Worm (Caenorhabditis elegans): Measurements from ENCODE around the gene T04F3.4.

The T04F3.4 gene

ce11 chrV:11773420-11773819, 10.6 kb upstream of the T04F3.4 start, which contains the start of gene bus-18:
bus-18 (plus strand) TSS chrV:11773720.
- TF ChIP-seq ZK337.2 (GFP tag; IDR thresholded peaks at IDR 0.05) (no peak), lin-13 (GFP tag; optimal IDR thresholded peaks at IDR 0.05) (no peak), daf-8 (GFP tag; IDR thresholded peaks at IDR 0.05) (no peak), ceh-62 (tag; optimal IDR thresholded peaks at IDR 0.05) (no peak), nhr-42 (GFP tag; IDR thresholded peaks at IDR 0.05) (no peak), egl-27 (tag; optimal IDR thresholded peaks at IDR 0.05) (no peak)

- TF ChIP-seq zfp-3 (GFP tag; conservative IDR thresholded peaks at IDR 0.05) = no peak
- TF ChIP-seq lir-3 (tag; optimal IDR thresholded peaks at IDR 0.05) = no peak
- no peak for TF ChIP-seq jun-1 (tag; optimal IDR thresholded peaks at IDR 0.05)
- TF ChIP-seq ctbp-1 (GFP tag; IDR thresholded peaks at IDR 0.05) = no peak
- no peak for TF ChIP-seq nhr-11 (tag; optimal IDR thresholded peaks at IDR 0.05)
- no peak; the same call in 1 of the 2 replicates for TF ChIP-seq set-16 (GFP tag; IDR thresholded peaks at IDR 0.05)
- peak; percentile 33 for TF ChIP-seq unc-130 (GFP tag; optimal IDR thresholded peaks at IDR 0.05)
- TF ChIP-seq dpl-1 (GFP tag; optimal IDR thresholded peaks at IDR 0.05) = no peak
- TF ChIP-seq Y5F2A.4 (GFP tag; optimal IDR thresholded peaks at IDR 0.05) = no peak
- no peak for TF ChIP-seq sdz-12 (GFP tag; optimal IDR thresholded peaks at IDR 0.05)
- no peak for TF ChIP-seq hif-1 (tag; optimal IDR thresholded peaks at IDR 0.05)
- TF ChIP-seq ceh-20 (GFP tag; IDR thresholded peaks at IDR 0.05) = no peak
- peak; percentile 25 for TF ChIP-seq mes-2 (tag; optimal IDR thresholded peaks at IDR 0.05; ENCODE audit: poor library complexity, severe bottlenecking)
- no peak for TF ChIP-seq T26A8.4 (GFP tag; IDR thresholded peaks at IDR 0.05)
- TF ChIP-seq ceh-32 (tag; optimal IDR thresholded peaks at IDR 0.05; ENCODE audit: poor library complexity) = no peak
- TF ChIP-seq lin-1 (GFP tag; IDR thresholded peaks at IDR 0.05) = no peak
- TF ChIP-seq D1046.2 (GFP tag; IDR thresholded peaks at IDR 0.05) = 0 out of 2 replicates have a peak, but pooled peaks have one; percentile 62
- no peak for TF ChIP-seq zip-2 (tag; optimal IDR thresholded peaks at IDR 0.05)
- no peak for TF ChIP-seq saeg-2 (GFP tag; IDR thresholded peaks at IDR 0.05)
- no peak for TF ChIP-seq madf-9 (GFP tag; conservative IDR thresholded peaks at IDR 0.05)
- TF ChIP-seq hlh-11 (tag; optimal IDR thresholded peaks at IDR 0.05) = peak; percentile 22
- TF ChIP-seq F26F4.8 (GFP tag; conservative IDR thresholded peaks at IDR 0.05) = no peak
- TF ChIP-seq nhr-25 (tag; optimal IDR thresholded peaks at IDR 0.05; ENCODE audit: borderline replicate concordance, insufficient read depth) = no peak
- no peak for TF ChIP-seq daf-8 (GFP tag; IDR thresholded peaks at IDR 0.05)
- no peak for TF ChIP-seq hlh-30 (tag; optimal IDR thresholded peaks at IDR 0.05; ENCODE audit: insufficient read depth)
- 0 out of 2 replicates have a peak, but pooled peaks have one; percentile 16 for TF ChIP-seq vab-7 (GFP tag; IDR thresholded peaks at IDR 0.05)
- TF ChIP-seq gei-8 (GFP tag; optimal IDR thresholded peaks at IDR 0.05) = no peak
- TF ChIP-seq php-3 (GFP tag; IDR thresholded peaks at IDR 0.05) = no peak
- TF ChIP-seq ceh-62 (tag; optimal IDR thresholded peaks at IDR 0.05) = no peak
- TF ChIP-seq nhr-237 (tag; optimal IDR thresholded peaks at IDR 0.05) = no peak
- no peak for TF ChIP-seq ZK337.2 (GFP tag; IDR thresholded peaks at IDR 0.05)
- peak; percentile 82 for TF ChIP-seq ama-1 (optimal IDR thresholded peaks at IDR 0.05)
- no peak for TF ChIP-seq nhr-28 (tag; optimal IDR thresholded peaks at IDR 0.05)
- TF ChIP-seq lsy-2 (tag; optimal IDR thresholded peaks at IDR 0.05) = no peak
- TF ChIP-seq spr-3 (GFP tag; optimal IDR thresholded peaks at IDR 0.05) = no peak
- TF ChIP-seq mxl-2 (GFP tag; conservative IDR thresholded peaks at IDR 0.05) = no peak
- TF ChIP-seq pqm-1 (tag; optimal IDR thresholded peaks at IDR 0.05) = no peak
- no peak for TF ChIP-seq nhr-102 (tag; optimal IDR thresholded peaks at IDR 0.05)
- TF ChIP-seq lim-7 (GFP tag; IDR thresholded peaks at IDR 0.05) = no peak
- TF ChIP-seq aha-1 (tag) = no peak
- no peak for TF ChIP-seq nhr-41 (GFP tag; IDR thresholded peaks at IDR 0.05)
- TF ChIP-seq dmd-6 (GFP tag; IDR thresholded peaks at IDR 0.05) = no peak
- no peak for TF ChIP-seq rbr-2 (tag; optimal IDR thresholded peaks at IDR 0.05)
- no peak for TF ChIP-seq fkh-10 (GFP tag; optimal IDR thresholded peaks at IDR 0.05)
- peak; percentile 4 for TF ChIP-seq F49E8.2 (tag; optimal IDR thresholded peaks at IDR 0.05; ENCODE audit: borderline replicate concordance)
- no peak for TF ChIP-seq arid-1 (GFP tag; conservative IDR thresholded peaks at IDR 0.05)
Observed at ce11 chrV:11770053-11770517, 7.2 kb upstream of the T04F3.4 start, which contains the start of gene F55A11.4. F55A11.4 (plus strand) TSS chrV:11770467.

Measured in whole organism, L4 larva.